Fruit fly (Drosophila melanogaster): ENCODE measurements around the gene TwdlZ.

dm6 chrX:16783743-16784142 is 45.8 kb downstream of the TwdlZ start, which contains the start of gene mRpL22:
- TF ChIP-seq Sox102F (GFP tag; optimal IDR thresholded peaks at IDR 0.05): no peak
- TF ChIP-seq Sox14 (GFP tag; optimal IDR thresholded peaks at IDR 0.05): no peak
- no peak for TF ChIP-seq OdsH (GFP tag; optimal IDR thresholded peaks at IDR 0.05)
- no peak for TF ChIP-seq salr (GFP tag; optimal IDR thresholded peaks at IDR 0.05)
- TF ChIP-seq Eip75B (GFP tag; optimal IDR thresholded peaks at IDR 0.05): no peak
- TF ChIP-seq CG3919 (GFP tag; optimal IDR thresholded peaks at IDR 0.05): no peak
- no peak for TF ChIP-seq CG16779 (tag; optimal IDR thresholded peaks at IDR 0.05)
- no peak for TF ChIP-seq CG6792 (GFP tag; optimal IDR thresholded peaks at IDR 0.05)
- no peak for TF ChIP-seq vri (GFP tag; optimal IDR thresholded peaks at IDR 0.05)
- no peak for TF ChIP-seq CG9139 (GFP tag; optimal IDR thresholded peaks at IDR 0.05)
- no peak for TF ChIP-seq CG15336 (GFP tag; IDR thresholded peaks at IDR 0.05)
- TF ChIP-seq Hr39 (GFP tag; optimal IDR thresholded peaks at IDR 0.05): no peak
- no peak for TF ChIP-seq Blimp-1 (GFP tag; optimal IDR thresholded peaks at IDR 0.05)
